Worm (Caenorhabditis elegans): ENCODE data around the gene ndnf-1.
A peak's percentile ranks its signal among the peaks of the same experiment; 100 is the strongest.

ndnf-1 gene

ce11 chrIV:3050054-3050990, 21.6 kb upstream of the ndnf-1 start, which contains the start of gene eel-1 (continued):
- TF ChIP-seq skn-1 (tag; optimal IDR thresholded peaks at IDR 0.05) (peak; percentile 74), pha-4 (tag; optimal IDR thresholded peaks at IDR 0.05) (peak; percentile 88), R02D3.7 (tag; optimal IDR thresholded peaks at IDR 0.05) (peak; percentile 83), nhr-25 (tag; optimal IDR thresholded peaks at IDR 0.05) (peak; percentile 75), tbx-2 (tag; optimal IDR thresholded peaks at IDR 0.05) (peak; percentile 89), nfya-1 (tag; optimal IDR thresholded peaks at IDR 0.05; ENCODE audit: insufficient read depth) (peak; percentile 92), pqm-1 (tag; optimal IDR thresholded peaks at IDR 0.05) (peak; percentile 65), jun-1 (tag; optimal IDR thresholded peaks at IDR 0.05) (peak; percentile 75), nhr-23 (tag; optimal IDR thresholded peaks at IDR 0.05) (peak; percentile 84), snpc-4 (tag; optimal IDR thresholded peaks at IDR 0.05) (peak; percentile 69)

- TF ChIP-seq nhr-28 (tag; optimal IDR thresholded peaks at IDR 0.05) (no peak), mdl-1 (tag; optimal IDR thresholded peaks at IDR 0.05) (no peak), jun-1 (tag; optimal IDR thresholded peaks at IDR 0.05) (no peak), nhr-12 (tag; optimal IDR thresholded peaks at IDR 0.05) (no peak), ceh-9 (tag; optimal IDR thresholded peaks at IDR 0.05) (no peak)
Measured at ce11 chrIV:3046889-3047288, 18.1 kb upstream of the ndnf-1 start.

ce11 chrIV:3046009-3046408, 17.3 kb upstream of the ndnf-1 start:
- TF ChIP-seq hmg-11 (tag; optimal IDR thresholded peaks at IDR 0.05) (no peak), fkh-2 (tag; optimal IDR thresholded peaks at IDR 0.05) (no peak), snpc-4 (tag; optimal IDR thresholded peaks at IDR 0.05) (no peak), ZK546.5 (tag; optimal IDR thresholded peaks at IDR 0.05) (no peak), mml-1 (tag; optimal IDR thresholded peaks at IDR 0.05) (no peak), nhr-12 (tag; optimal IDR thresholded peaks at IDR 0.05) (no peak), egl-27 (tag; optimal IDR thresholded peaks at IDR 0.05) (no peak), ceh-28 (tag; optimal IDR thresholded peaks at IDR 0.05) (no peak), nfya-1 (tag; optimal IDR thresholded peaks at IDR 0.05; ENCODE audit: insufficient read depth) (no peak), elt-1 (tag; optimal IDR thresholded peaks at IDR 0.05) (no peak), egl-5 (tag; optimal IDR thresholded peaks at IDR 0.05) (no peak)

ce11 chrIV:3044158-3044557, 15.4 kb upstream of the ndnf-1 start:
- TF ChIP-seq tbx-2 (tag; optimal IDR thresholded peaks at IDR 0.05) = no peak
- TF ChIP-seq elt-2 (tag; optimal IDR thresholded peaks at IDR 0.05) = no peak
- no peak for TF ChIP-seq nhr-23 (tag; optimal IDR thresholded peaks at IDR 0.05)
- TF ChIP-seq nhr-67 (tag; optimal IDR thresholded peaks at IDR 0.05) = no peak
- no peak for TF ChIP-seq ceh-82 (tag; optimal IDR thresholded peaks at IDR 0.05)

- TF ChIP-seq zag-1 (tag; optimal IDR thresholded peaks at IDR 0.05) (no peak), sea-2 (GFP tag; optimal IDR thresholded peaks at IDR 0.05) (no peak), fkh-2 (tag; optimal IDR thresholded peaks at IDR 0.05) (no peak), nhr-43 (tag; optimal IDR thresholded peaks at IDR 0.05; ENCODE audit: poor library complexity, severe bottlenecking) (no peak)
Measured at ce11 chrIV:3038740-3039139, 10.0 kb upstream of the ndnf-1 start.

ce11 chrIV:3037932-3038331, 9.2 kb upstream of the ndnf-1 start:
- no peak for TF ChIP-seq nhr-11 (tag; optimal IDR thresholded peaks at IDR 0.05)
- no peak for TF ChIP-seq daf-12 (tag; optimal IDR thresholded peaks at IDR 0.05)
- no peak for TF ChIP-seq fos-1 (tag; optimal IDR thresholded peaks at IDR 0.05)
- no peak for TF ChIP-seq tbx-2 (tag; optimal IDR thresholded peaks at IDR 0.05)
- TF ChIP-seq nhr-67 (tag; optimal IDR thresholded peaks at IDR 0.05) = no peak
- TF ChIP-seq fkh-2 (tag; optimal IDR thresholded peaks at IDR 0.05) = no peak
- no peak for TF ChIP-seq nhr-12 (tag; optimal IDR thresholded peaks at IDR 0.05)

Data from whole organism, L3 larva.